Worm (Caenorhabditis elegans): Measurements from ENCODE around the gene F37C4.8.

DNA sequence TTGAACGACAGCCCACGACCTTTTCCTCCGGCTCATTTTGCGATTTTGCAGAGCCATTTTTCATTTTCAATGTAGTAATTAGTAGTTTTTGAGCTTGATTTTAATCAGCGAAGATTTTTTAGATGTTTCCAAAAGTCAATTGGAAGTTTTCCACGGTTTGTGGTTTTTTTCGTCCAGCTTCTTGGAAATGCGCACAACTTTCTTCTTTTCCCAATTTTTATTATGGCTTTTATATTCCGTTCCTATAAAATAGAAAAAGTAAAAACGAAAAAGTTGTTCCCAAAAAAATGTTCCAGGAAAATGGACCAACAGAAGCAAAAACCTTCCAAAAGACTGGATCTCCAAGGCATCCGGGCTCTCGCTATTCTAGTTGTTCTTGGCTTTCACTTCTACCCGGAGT is 4.3 kb upstream of the F37C4.8 start, which contains the start of gene oac-22:
- no peak for TF ChIP-seq ZK546.5 (tag; optimal IDR thresholded peaks at IDR 0.05)
- TF ChIP-seq mep-1 (tag; optimal IDR thresholded peaks at IDR 0.05) = no peak
- TF ChIP-seq lsy-2 (tag; optimal IDR thresholded peaks at IDR 0.05) = no peak
- TF ChIP-seq nhr-11 (tag; optimal IDR thresholded peaks at IDR 0.05) = no peak
- TF ChIP-seq unc-62 (GFP tag; optimal IDR thresholded peaks at IDR 0.05 in 1 of 2) = no peak
- TF ChIP-seq unc-62 (tag; optimal IDR thresholded peaks at IDR 0.05) = no peak
- no peak for TF ChIP-seq dpl-1 (GFP tag; optimal IDR thresholded peaks at IDR 0.05)
- TF ChIP-seq nhr-42 (GFP tag; IDR thresholded peaks at IDR 0.05) = no peak
- TF ChIP-seq F26F4.8 (GFP tag; conservative IDR thresholded peaks at IDR 0.05) = no peak

All from whole organism, L4 larva.